Worm (Caenorhabditis elegans) whole organism, late embryonic: Measurements from ENCODE around the gene T16H12.9.

Source experiments
- ama-1 ChIP-seq: fragments of 150-350 bp; optimal IDR thresholded peaks from 2 replicates; lab custom pipeline; 2014
- nfya-1 ChIP-seq: sonication (generic microtip); optimal IDR thresholded peaks from 2 replicates; lab custom pipeline; 2017; ENCODE audit warnings: missing genetic modification characterization, mild to moderate bottlenecking, missing compliant biosample characterization, antibody characterized with exemption, moderate library complexity

ce11 chrIII:10120076-10120831, 11.2 kb downstream of the T16H12.9 start, which contains the start of the genes gtf-2H3 and ham-3:
- TF ChIP-seq ama-1 (lab: Kevin White, UChicago), result no peak
- TF ChIP-seq nfya-1 (tag; lab: Kevin White, UChicago), result no peak
